Fruit fly (Drosophila melanogaster) Kc167 (cell line): ENCODE results near the gene CG8852.

Source experiments
- Myc ChIP-seq: fragments of >200 bp; optimal IDR thresholded peaks from 2 replicates; lab custom pipeline; 2017; ENCODE audit warnings: missing external identifiers
- Sin3A ChIP-seq: fragments of >200 bp; optimal IDR thresholded peaks from 2 replicates; lab custom pipeline; 2018; ENCODE audit warnings: missing external identifiers
- h ChIP-seq: fragments of >200 bp; optimal IDR thresholded peaks from 3 replicates; lab custom pipeline; 2018; ENCODE audit warnings: missing external identifiers
- insv ChIP-seq: fragments of >200 bp; optimal IDR thresholded peaks from 3 replicates; lab custom pipeline; 2018; ENCODE audit warnings: missing external identifiers
- psq ChIP-seq: fragments of >200 bp; optimal IDR thresholded peaks from 2 replicates; lab custom pipeline; 2017; ENCODE audit warnings: missing external identifiers
- ttk ChIP-seq: sonication (Bioruptor generic); optimal IDR thresholded peaks from 2 replicates; lab custom pipeline; 2017; ENCODE audit warnings: missing external identifiers

Gene CG8852

dm6 chr2L:3566532-3566931, 41.6 kb downstream of the CG8852 start:
- TF ChIP-seq Sin3A (lab: Kevin White, UChicago) (no peak), ttk (lab: Kevin White, UChicago) (no peak), insv (lab: Kevin White, UChicago) (no peak), Myc (lab: Kevin White, UChicago) (no peak), h (lab: Kevin White, UChicago) (no peak), psq (lab: Kevin White, UChicago) (no peak)

- TF ChIP-seq ttk (lab: Kevin White, UChicago) (no peak), Myc (lab: Kevin White, UChicago) (no peak), psq (lab: Kevin White, UChicago) (no peak), insv (lab: Kevin White, UChicago) (no peak), Sin3A (lab: Kevin White, UChicago) (no peak), h (lab: Kevin White, UChicago) (no peak)
Measured at dm6 chr2L:3567394-3567793, 42.5 kb downstream of the CG8852 start.

- TF ChIP-seq Sin3A (lab: Kevin White, UChicago) = no peak
- no peak for TF ChIP-seq ttk (lab: Kevin White, UChicago)
- TF ChIP-seq insv (lab: Kevin White, UChicago) = no peak
- no peak for TF ChIP-seq h (lab: Kevin White, UChicago)
- TF ChIP-seq psq (lab: Kevin White, UChicago) = no peak
Measured at dm6 chr2L:3569892-3570291, 45.0 kb downstream of the CG8852 start.

dm6 chr2L:3570566-3570965, 45.6 kb downstream of the CG8852 start:
- TF ChIP-seq psq (lab: Kevin White, UChicago) = no peak

- TF ChIP-seq ttk (lab: Kevin White, UChicago) (no peak), insv (lab: Kevin White, UChicago) (no peak), h (lab: Kevin White, UChicago) (no peak), Sin3A (lab: Kevin White, UChicago) (no peak), Myc (lab: Kevin White, UChicago) (no peak), psq (lab: Kevin White, UChicago) (no peak)
Measured at dm6 chr2L:3571457-3571856, 46.5 kb downstream of the CG8852 start.

- TF ChIP-seq psq (lab: Kevin White, UChicago) = no peak
- TF ChIP-seq ttk (lab: Kevin White, UChicago) = no peak
- TF ChIP-seq h (lab: Kevin White, UChicago) = no peak
- TF ChIP-seq insv (lab: Kevin White, UChicago) = no peak
- no peak for TF ChIP-seq Sin3A (lab: Kevin White, UChicago)
- no peak for TF ChIP-seq Myc (lab: Kevin White, UChicago)
Measured at dm6 chr2L:3572529-3573171, 47.7 kb downstream of the CG8852 start.

dm6 chr2L:3573172-3573755, 48.3 kb downstream of the CG8852 start:
- TF ChIP-seq ttk (lab: Kevin White, UChicago) = no peak
- TF ChIP-seq Sin3A (lab: Kevin White, UChicago) = no peak
- no peak for TF ChIP-seq psq (lab: Kevin White, UChicago)
- no peak for TF ChIP-seq Myc (lab: Kevin White, UChicago)

- TF ChIP-seq Myc (lab: Kevin White, UChicago) (no peak), h (lab: Kevin White, UChicago) (no peak), ttk (lab: Kevin White, UChicago) (no peak), Sin3A (lab: Kevin White, UChicago) (no peak), psq (lab: Kevin White, UChicago) (no peak)
Measured at dm6 chr2L:3573907-3574306, 49.0 kb downstream of the CG8852 start.

- TF ChIP-seq ttk (lab: Kevin White, UChicago) (no peak), Sin3A (lab: Kevin White, UChicago) (no peak), Myc (lab: Kevin White, UChicago) (no peak), h (lab: Kevin White, UChicago) (no peak), insv (lab: Kevin White, UChicago) (no peak), psq (lab: Kevin White, UChicago) (no peak)
Measured at dm6 chr2L:3575679-3576442, 50.9 kb downstream of the CG8852 start, which contains the start of gene CG43815. CG43815 (plus strand) TSS chr2L:3576210.

dm6 chr2L:3576520-3576919, 51.6 kb downstream of the CG8852 start:
- TF ChIP-seq insv (lab: Kevin White, UChicago) = no peak
- no peak for TF ChIP-seq Myc (lab: Kevin White, UChicago)
- no peak for TF ChIP-seq ttk (lab: Kevin White, UChicago)
- no peak for TF ChIP-seq h (lab: Kevin White, UChicago)
- TF ChIP-seq psq (lab: Kevin White, UChicago) = no peak
- TF ChIP-seq Sin3A (lab: Kevin White, UChicago) = no peak
